Worm (Caenorhabditis elegans): ENCODE data around the gene C02C6.14.

DNA sequence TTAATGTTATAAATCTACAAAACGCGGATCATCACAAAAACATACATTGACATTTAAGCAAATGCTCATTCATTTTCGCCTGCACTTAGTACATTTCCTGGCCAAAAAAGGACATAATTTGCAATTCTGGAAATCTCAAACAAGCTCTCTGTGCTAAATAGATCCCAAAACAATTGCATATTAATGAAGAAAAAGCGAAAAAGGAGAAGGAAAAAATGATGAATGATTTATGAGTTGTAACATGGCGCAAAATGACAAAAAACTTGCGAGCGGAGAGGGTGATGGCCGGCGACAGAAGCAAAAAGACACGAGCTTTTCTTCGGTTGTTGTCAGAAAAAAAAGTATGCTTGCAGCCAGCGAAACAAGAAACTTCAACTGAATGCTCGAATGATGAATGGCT is 17.4 kb downstream of the C02C6.14 start:
- TF ChIP-seq ceh-82 (tag; optimal IDR thresholded peaks at IDR 0.05) (no peak), skn-1 (tag; optimal IDR thresholded peaks at IDR 0.05) (no peak), fkh-4 (tag; optimal IDR thresholded peaks at IDR 0.05; ENCODE audit: borderline replicate concordance) (no peak), pax-3 (tag; optimal IDR thresholded peaks at IDR 0.05) (no peak), nhr-12 (tag; optimal IDR thresholded peaks at IDR 0.05) (no peak), pqm-1 (tag; optimal IDR thresholded peaks at IDR 0.05) (no peak), nhr-11 (tag; optimal IDR thresholded peaks at IDR 0.05) (no peak), efl-3 (GFP tag; optimal IDR thresholded peaks at IDR 0.05) (no peak), ama-1 (optimal IDR thresholded peaks at IDR 0.05) (no peak), unc-62 (GFP tag; optimal IDR thresholded peaks at IDR 0.05) (no peak), lsy-2 (tag; optimal IDR thresholded peaks at IDR 0.05) (no peak), jun-1 (tag; optimal IDR thresholded peaks at IDR 0.05) (no peak), fkh-8 (tag; optimal IDR thresholded peaks at IDR 0.05) (no peak)
